Fruit fly (Drosophila melanogaster) whole organism, embryonic: Measurements from ENCODE around the gene CG18788.

Experiments
- Antp ChIP-seq: fragments of 200-800 bp; sonication (Bioruptor generic); optimal IDR thresholded peaks from 3 replicates; lab custom pipeline; 2016; ENCODE audit warnings: missing biosample characterization, missing genetic modification characterization
- Awh ChIP-seq: fragments of 200-800 bp; sonication (Bioruptor generic); IDR thresholded peaks from 2 replicates; pipeline ENCODE4, ENCODE4 v1.3.6; 2022; ENCODE audit warnings: missing biosample characterization, missing genetic modification characterization
- BtbVII ChIP-seq: fragments of 200-800 bp; sonication (Bioruptor generic); optimal IDR thresholded peaks from 3 replicates; lab custom pipeline; 2017; ENCODE audit warnings: missing biosample characterization, mild to moderate bottlenecking, missing genetic modification characterization
- CG12071 ChIP-seq: fragments of 200-800 bp; sonication (Bioruptor generic); optimal IDR thresholded peaks from 3 replicates; lab custom pipeline; 2018; ENCODE audit warnings: missing biosample characterization, mild to moderate bottlenecking, missing genetic modification characterization
- CG12744 ChIP-seq: fragments of 200-800 bp; sonication (Bioruptor generic); optimal IDR thresholded peaks from 2 replicates; lab custom pipeline; 2016; ENCODE audit warnings: missing biosample characterization, missing genetic modification characterization
- CG15073 ChIP-seq: fragments of 200-800 bp; sonication (Bioruptor generic); optimal IDR thresholded peaks from 2 replicates; lab custom pipeline; 2016; ENCODE audit warnings: missing biosample characterization, missing genetic modification characterization
- CG16863 ChIP-seq: fragments of 200-800 bp; sonication (Bioruptor generic); optimal IDR thresholded peaks from 3 replicates; lab custom pipeline; 2016; ENCODE audit warnings: missing biosample characterization, missing genetic modification characterization
- CG17802 ChIP-seq: fragments of 200-800 bp; sonication (Bioruptor generic); optimal IDR thresholded peaks from 2 replicates; lab custom pipeline; 2018; ENCODE audit warnings: missing biosample characterization, mild to moderate bottlenecking, missing genetic modification characterization, moderate library complexity
- CG18262 ChIP-seq: fragments of 200-800 bp; optimal IDR thresholded peaks from 3 replicates; lab custom pipeline; 2019; ENCODE audit warnings: missing biosample characterization, mild to moderate bottlenecking, missing genetic modification characterization, moderate library complexity
- CG2712 ChIP-seq: fragments of 200-800 bp; optimal IDR thresholded peaks from 3 replicates; lab custom pipeline; 2019; ENCODE audit warnings: missing biosample characterization, mild to moderate bottlenecking, missing genetic modification characterization, moderate library complexity
- CG34224 ChIP-seq: fragments of 200-800 bp; sonication (Bioruptor generic); IDR thresholded peaks from 3 replicates; pipeline ENCODE4 v1.3.6; 2022; ENCODE audit warnings: missing biosample characterization, missing genetic modification characterization; ENCODE audit not compliant: partially characterized antibody
- CG4730 ChIP-seq: fragments of 200-800 bp; sonication (Bioruptor generic); IDR thresholded peaks from 2 replicates; pipeline ENCODE4 v1.3.6; 2022; ENCODE audit warnings: missing biosample characterization, missing genetic modification characterization
- CG6254 ChIP-seq: fragments of 200-800 bp; sonication (Bioruptor generic); optimal IDR thresholded peaks from 3 replicates; lab custom pipeline; 2017; ENCODE audit warnings: mild to moderate bottlenecking, missing biosample characterization, missing genetic modification reagents, missing genetic modification characterization
- CG6683 ChIP-seq: fragments of 200-800 bp; sonication (Bioruptor generic); optimal IDR thresholded peaks from 2 replicates; lab custom pipeline; 2017; ENCODE audit warnings: missing biosample characterization, mild to moderate bottlenecking, missing genetic modification characterization, missing genetic modification reagents
- CG6791 ChIP-seq: fragments of 200-800 bp; sonication (Bioruptor generic); IDR thresholded peaks from 3 replicates; pipeline ENCODE4 v1.3.6; 2022; ENCODE audit warnings: missing biosample characterization, missing genetic modification characterization; ENCODE audit not compliant: partially characterized antibody
- CG7357 ChIP-seq: fragments of 200-800 bp; sonication (Bioruptor generic); IDR thresholded peaks from 3 replicates; pipeline ENCODE4 v1.3.6; 2022; ENCODE audit warnings: missing biosample characterization, missing genetic modification characterization
- CkIIα-i1 ChIP-seq: fragments of 200-800 bp; sonication (Bioruptor generic); IDR thresholded peaks from 2 replicates; pipeline ENCODE4 v1.3.6; 2022; ENCODE audit warnings: missing biosample characterization, missing genetic modification characterization
- Deaf1 ChIP-seq: fragments of 200-800 bp; optimal IDR thresholded peaks from 3 replicates; lab custom pipeline; 2019; ENCODE audit warnings: missing biosample characterization, mild to moderate bottlenecking, missing genetic modification characterization, moderate library complexity
- Drgx ChIP-seq: fragments of 200-800 bp; sonication (Bioruptor generic); IDR thresholded peaks from 2 replicates; pipeline ENCODE4 v1.3.6; 2022; ENCODE audit warnings: missing biosample characterization, missing genetic modification characterization
- Fer1 ChIP-seq: fragments of 200-800 bp; sonication (Bioruptor generic); optimal IDR thresholded peaks from 2 replicates; lab custom pipeline; 2017; ENCODE audit warnings: missing biosample characterization, mild to moderate bottlenecking, missing genetic modification characterization
- Hr78 ChIP-seq, 2 experiments: fragments of 200-800 bp in 1 of 2; fragments of >200 bp in 1 of 2; sonication (Bioruptor generic) in 1 of 2; optimal IDR thresholded peaks; 2 replicates each; lab custom pipeline; 2017 to 2019; ENCODE audit warnings: missing biosample characterization in 2 of 2, missing genetic modification characterization in 2 of 2, mild to moderate bottlenecking in 1 of 2, moderate library complexity in 1 of 2
- Hsf ChIP-seq: fragments of 200-800 bp; sonication (Bioruptor generic); optimal IDR thresholded peaks from 3 replicates; lab custom pipeline; 2016; ENCODE audit warnings: missing biosample characterization, missing genetic modification characterization
- Optix ChIP-seq: fragments of 200-800 bp; sonication (Bioruptor generic); IDR thresholded peaks from 3 replicates; pipeline ENCODE4 v1.3.6; 2022; ENCODE audit warnings: missing biosample characterization, missing genetic modification characterization
- Sin3A ChIP-seq: fragments of >200 bp; optimal IDR thresholded peaks from 2 replicates; lab custom pipeline; 2018
- Spps ChIP-seq: fragments of 200-800 bp; sonication (Bioruptor generic); optimal IDR thresholded peaks from 2 replicates; lab custom pipeline; 2018; ENCODE audit warnings: missing biosample characterization, mild to moderate bottlenecking, missing genetic modification characterization
- Sry-δ ChIP-seq: fragments of 200-800 bp; sonication (Bioruptor generic); optimal IDR thresholded peaks from 2 replicates; lab custom pipeline; 2016; ENCODE audit warnings: missing biosample characterization, missing genetic modification characterization
- Ssrp ChIP-seq: fragments of 200-800 bp; sonication (Bioruptor generic); optimal IDR thresholded peaks from 2 replicates; lab custom pipeline; 2018; ENCODE audit warnings: missing biosample characterization, mild to moderate bottlenecking, missing genetic modification characterization, moderate library complexity
- Taf1 ChIP-seq: fragments of 200-800 bp; sonication (Bioruptor generic); IDR thresholded peaks from 2 replicates; pipeline ENCODE4 v1.3.6; 2022; ENCODE audit warnings: missing biosample characterization, missing genetic modification characterization
- Tbp ChIP-seq: fragments of >200 bp; optimal IDR thresholded peaks from 2 replicates; lab custom pipeline; 2018; ENCODE audit warnings: missing biosample characterization, missing genetic modification characterization
- ab ChIP-seq: fragments of 200-800 bp; sonication (Bioruptor generic); optimal IDR thresholded peaks from 2 replicates; lab custom pipeline; 2016; ENCODE audit warnings: missing biosample characterization, missing genetic modification characterization
- crc ChIP-seq: fragments of 200-800 bp; sonication (Bioruptor generic); optimal IDR thresholded peaks from 2 replicates; lab custom pipeline; 2016; ENCODE audit warnings: missing biosample characterization, missing genetic modification characterization
- ems ChIP-seq: fragments of 200-800 bp; sonication (Bioruptor generic); optimal IDR thresholded peaks from 3 replicates; lab custom pipeline; 2016; ENCODE audit warnings: missing biosample characterization, missing genetic modification characterization
- jigr1 ChIP-seq: fragments of 200-800 bp; sonication (Bioruptor generic); IDR thresholded peaks from 3 replicates; pipeline ENCODE4 v1.3.6; 2022; ENCODE audit warnings: missing biosample characterization, missing genetic modification characterization
- jing ChIP-seq: fragments of 200-800 bp; sonication (Bioruptor generic); optimal IDR thresholded peaks from 2 replicates; lab custom pipeline; 2018; ENCODE audit warnings: missing biosample characterization, mild to moderate bottlenecking, missing genetic modification characterization
- klu ChIP-seq: fragments of 200-800 bp; sonication (Bioruptor generic); IDR thresholded peaks from 2 replicates; pipeline ENCODE4 v1.3.6; 2022; ENCODE audit warnings: missing biosample characterization, missing genetic modification characterization
- knrl ChIP-seq: fragments of 200-800 bp; sonication (Bioruptor generic); IDR thresholded peaks from 3 replicates; pipeline ENCODE4 v1.3.6; 2022; ENCODE audit warnings: missing biosample characterization, missing genetic modification characterization; ENCODE audit not compliant: partially characterized antibody
- nerfin-2 ChIP-seq: fragments of 200-800 bp; sonication (Bioruptor generic); IDR thresholded peaks from 2 replicates; pipeline ENCODE4 v1.3.6; 2022; ENCODE audit warnings: missing biosample characterization, missing genetic modification characterization; ENCODE audit not compliant: partially characterized antibody
- peb ChIP-seq: fragments of 200-800 bp; sonication (Bioruptor generic); IDR thresholded peaks from 2 replicates; pipeline ENCODE4 v1.3.6; 2022; ENCODE audit warnings: missing biosample characterization, missing genetic modification characterization
- pita ChIP-seq: fragments of 200-800 bp; sonication (Bioruptor generic); optimal IDR thresholded peaks from 2 replicates; lab custom pipeline; 2017; ENCODE audit warnings: missing biosample characterization, mild to moderate bottlenecking, missing genetic modification characterization
- psq ChIP-seq: fragments of 200-800 bp; sonication (Bioruptor generic); optimal IDR thresholded peaks from 2 replicates; lab custom pipeline; 2017; ENCODE audit warnings: missing biosample characterization, missing genetic modification characterization
- row ChIP-seq: fragments of 200-800 bp; sonication (Bioruptor generic); IDR thresholded peaks from 3 replicates; pipeline ENCODE4 v1.3.6; 2022; ENCODE audit warnings: missing biosample characterization, missing genetic modification characterization
- run ChIP-seq: fragments of 200-800 bp; sonication (Bioruptor generic); optimal IDR thresholded peaks from 3 replicates; lab custom pipeline; 2018; ENCODE audit warnings: missing biosample characterization, mild to moderate bottlenecking, missing genetic modification characterization
- sens-2 ChIP-seq: fragments of 200-800 bp; sonication (Bioruptor generic); IDR thresholded peaks from 2 replicates; pipeline ENCODE4 v1.3.6; 2022; ENCODE audit warnings: missing biosample characterization, missing genetic modification characterization
- slbo ChIP-seq: fragments of 200-800 bp; sonication (Bioruptor generic); IDR thresholded peaks from 2 replicates; pipeline ENCODE4 v1.3.6; 2022; ENCODE audit warnings: missing biosample characterization, missing genetic modification characterization
- so ChIP-seq: fragments of 200-800 bp; sonication (Bioruptor generic); IDR thresholded peaks from 3 replicates; pipeline ENCODE4 v1.3.6; 2022; ENCODE audit warnings: missing biosample characterization, missing genetic modification characterization
- tap ChIP-seq: fragments of 200-800 bp; optimal IDR thresholded peaks from 3 replicates; lab custom pipeline; 2019; ENCODE audit warnings: missing biosample characterization, mild to moderate bottlenecking, missing genetic modification characterization, moderate library complexity
- twi ChIP-seq: fragments of 200-800 bp; optimal IDR thresholded peaks from 2 replicates; lab custom pipeline; 2019; ENCODE audit warnings: missing biosample characterization, mild to moderate bottlenecking, missing genetic modification characterization, moderate library complexity
- wdn ChIP-seq: fragments of 200-800 bp; sonication (Bioruptor generic); IDR thresholded peaks from 2 replicates; pipeline ENCODE4 v1.3.6; 2022; ENCODE audit warnings: missing biosample characterization, missing genetic modification characterization
- wor ChIP-seq: fragments of 200-800 bp; sonication (Bioruptor generic); IDR thresholded peaks from 2 replicates; pipeline ENCODE4 v1.3.6; 2022; ENCODE audit warnings: missing biosample characterization, missing genetic modification characterization
- z ChIP-seq: fragments of 200-800 bp; sonication (Bioruptor generic); IDR thresholded peaks from 3 replicates; pipeline ENCODE4 v1.3.6; 2022; ENCODE audit warnings: missing biosample characterization, missing genetic modification characterization

The CG18788 gene

DNA sequence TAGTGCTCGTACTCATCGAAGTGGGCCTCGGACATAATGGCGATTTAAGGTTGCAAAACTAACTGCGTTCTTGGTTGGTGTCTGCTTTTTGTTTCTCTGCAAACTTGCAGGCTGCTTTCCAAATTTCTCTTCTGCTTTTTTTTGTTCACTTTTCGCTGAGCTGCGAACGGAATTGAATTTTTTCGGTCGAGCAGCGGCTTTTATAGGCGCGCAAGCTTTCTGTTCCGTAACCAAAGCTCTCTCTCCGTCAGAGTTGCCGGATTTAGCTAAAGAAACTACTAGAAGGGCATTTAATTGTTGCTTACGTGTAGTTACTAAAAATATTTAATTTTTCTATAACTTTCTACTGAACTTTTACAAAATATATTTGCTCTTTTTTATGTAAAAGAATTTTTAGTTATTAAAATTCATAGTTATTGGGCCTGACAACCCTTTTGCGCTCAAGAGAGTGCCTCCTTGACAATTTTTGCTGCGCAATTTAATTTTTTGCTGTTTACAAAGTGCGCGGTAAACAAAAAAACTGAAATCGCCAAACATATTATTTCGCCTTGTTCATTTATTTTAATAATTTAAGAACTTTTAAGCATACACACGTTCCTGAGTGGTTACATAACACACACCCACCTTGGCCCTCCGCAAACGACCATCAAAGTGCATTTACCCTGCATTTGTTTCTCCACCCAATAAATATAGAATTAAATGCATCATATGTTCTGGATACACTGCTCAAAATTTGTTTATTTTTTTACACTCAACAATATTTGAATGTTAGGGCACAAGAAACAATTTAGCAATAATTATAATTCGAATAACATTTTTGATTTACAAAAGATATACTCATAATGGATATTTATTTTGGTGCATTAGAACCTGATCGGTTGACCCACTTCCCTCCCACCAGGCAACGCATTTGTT lies 12.2 kb downstream of the CG18788 start, which contains the start of gene CG6770 (continued):
- TF ChIP-seq peb (GFP tag; lab: Robert Waterston, UW) (peak; percentile 70), CG15073 (GFP tag; lab: Kevin White, UChicago) (peak; percentile 11), CG2712 (peak; percentile 75), wor (peak; percentile 59), knrl (GFP tag; lab: Robert Waterston, UW) (no peak), row (peak; percentile 94), CG18262 (tag; lab: Kevin White, UChicago) (peak; percentile 68), CG6791 (GFP tag; lab: Robert Waterston, UW) (no peak), wdn (GFP tag; lab: Robert Waterston, UW) (peak; percentile 87), Tbp (GFP tag; lab: Kevin White, UChicago) (no peak), Hsf (GFP tag; lab: Kevin White, UChicago) (peak; percentile 73), Deaf1 (tag; lab: Kevin White, UChicago) (peak; percentile 63), CG4730 (GFP tag; lab: Robert Waterston, UW) (peak; percentile 70), CkIIα-i1 (GFP tag; lab: Robert Waterston, UW) (no peak), psq (GFP tag; lab: Kevin White, UChicago) (no peak), Sry-δ (no peak), pita (GFP tag; lab: Kevin White, UChicago) (no peak), CG7357 (GFP tag; lab: Robert Waterston, UW) (peak; percentile 42; the same call in 1 of the 3 replicates), Sin3A (no peak), sens-2 (peak; percentile 53), Drgx (peak; percentile 87), CG34224 (no peak), jigr1 (GFP tag; lab: Robert Waterston, UW) (0 out of 3 replicates have a peak, but pooled peaks have one; percentile 45), CG12071 (GFP tag; lab: Kevin White, UChicago) (peak; percentile 37), klu (GFP tag; lab: Robert Waterston, UW) (peak; percentile 68), twi (tag; lab: Kevin White, UChicago) (no peak), z (GFP tag; lab: Robert Waterston, UW) (no peak), Antp (GFP tag; lab: Kevin White, UChicago) (peak; percentile 33), crc (GFP tag; lab: Kevin White, UChicago) (peak; percentile 8), jing (GFP tag; lab: Kevin White, UChicago) (no peak), CG16863 (no peak), run (tag; lab: Kevin White, UChicago) (peak; percentile 72), CG17802 (tag; lab: Kevin White, UChicago) (no peak), nerfin-2 (no peak), CG12744 (GFP tag; lab: Kevin White, UChicago) (peak; percentile 43), Optix (GFP tag; lab: Robert Waterston, UW) (peak; percentile 62; the same call in 2 of the 3 replicates), so (peak; percentile 83; the same call in 2 of the 3 replicates), ems (GFP tag; lab: Kevin White, UChicago) (peak; percentile 14), CG6254 (GFP tag; lab: Kevin White, UChicago) (no peak), Fer1 (GFP tag; lab: Kevin White, UChicago) (peak; percentile 95), tap (tag; lab: Kevin White, UChicago) (peak; percentile 80), Hr78 (GFP tag; optimal IDR thresholded peaks at IDR 0.05; lab: Kevin White, UChicago) (peak in 1 of 2 experiments; percentile 33), Spps (tag; lab: Kevin White, UChicago) (peak; percentile 49), Awh (GFP tag; lab: Robert Waterston, UW) (peak; percentile 79), Ssrp (tag; lab: Kevin White, UChicago) (peak; percentile 43), BtbVII (GFP tag; lab: Kevin White, UChicago) (peak; percentile 83), ab (no peak), slbo (GFP tag; lab: Robert Waterston, UW) (peak; percentile 85), Taf1 (GFP tag; lab: Robert Waterston, UW) (peak; percentile 70), CG6683 (GFP tag; lab: Kevin White, UChicago) (peak; percentile 78)
